Fruit fly (Drosophila melanogaster): Measurements from ENCODE around the gene Mob2.

Gene Mob2

dm6 chr3L:11487327-11487973, 74.6 kb downstream of the Mob2 start, which contains the start of gene chrb (continued):
- TF ChIP-seq CG9609 (GFP tag; optimal IDR thresholded peaks at IDR 0.05) (peak; percentile 33), wdn (GFP tag; IDR thresholded peaks at IDR 0.05) (0 out of 2 replicates have a peak, but pooled peaks have one; percentile 17), CG16813 (GFP tag; IDR thresholded peaks at IDR 0.05; ENCODE audit: partially characterized antibody) (peak; percentile 43; the same call in 1 of the 3 replicates), so (GFP tag; IDR thresholded peaks at IDR 0.05) (peak; percentile 81; the same call in 2 of the 3 replicates), Sox100B (GFP tag; optimal IDR thresholded peaks at IDR 0.05) (no peak), Gsc (GFP tag; IDR thresholded peaks at IDR 0.05) (no peak), fru (optimal IDR thresholded peaks at IDR 0.05) (no peak), z (GFP tag; IDR thresholded peaks at IDR 0.05) (peak; percentile 97), CG4820 (GFP tag; optimal IDR thresholded peaks at IDR 0.05) (no peak), CG12071 (GFP tag; optimal IDR thresholded peaks at IDR 0.05) (peak; percentile 65), CG1024 (GFP tag; IDR thresholded peaks at IDR 0.05) (0 out of 2 replicates have a peak, but pooled peaks have one; percentile 30), Xbp1 (GFP tag; optimal IDR thresholded peaks at IDR 0.05) (peak; percentile 15), Hr3 (GFP tag; optimal IDR thresholded peaks at IDR 0.05) (no peak), tup (GFP tag; optimal IDR thresholded peaks at IDR 0.05) (no peak), dpn (GFP tag; optimal IDR thresholded peaks at IDR 0.05) (peak; percentile 23 to 54), CG6813 (GFP tag; optimal IDR thresholded peaks at IDR 0.05) (peak; percentile 64), Rfx (GFP tag; IDR thresholded peaks at IDR 0.05) (peak; percentile 39; the same call in 1 of the 2 replicates), az2 (GFP tag; optimal IDR thresholded peaks at IDR 0.05) (peak; percentile 28), crc (GFP tag; optimal IDR thresholded peaks at IDR 0.05) (no peak), CG10147 (GFP tag; optimal IDR thresholded peaks at IDR 0.05) (peak; percentile 41), phol (tag; optimal IDR thresholded peaks at IDR 0.05) (no peak), Nf-YA (GFP tag; IDR thresholded peaks at IDR 0.05) (no peak), Dek (tag; optimal IDR thresholded peaks at IDR 0.05) (peak; percentile 22), CG34376 (GFP tag; optimal IDR thresholded peaks at IDR 0.05) (peak; percentile 84), Dip2 (GFP tag; IDR thresholded peaks at IDR 0.05) (no peak), run (tag; optimal IDR thresholded peaks at IDR 0.05) (peak; percentile 41), Dfd (GFP tag; optimal IDR thresholded peaks at IDR 0.05) (no peak), CG3163 (GFP tag; optimal IDR thresholded peaks at IDR 0.05) (peak; percentile 99), CG12744 (GFP tag; optimal IDR thresholded peaks at IDR 0.05) (no peak), fd64A (GFP tag; optimal IDR thresholded peaks at IDR 0.05) (peak; percentile 61), MBD-R2 (GFP tag; IDR thresholded peaks at IDR 0.05) (no peak), CG11504 (tag; optimal IDR thresholded peaks at IDR 0.05) (peak; percentile 60), CG8944 (GFP tag; optimal IDR thresholded peaks at IDR 0.05) (peak; percentile 29), Dip3 (GFP tag; optimal IDR thresholded peaks at IDR 0.05) (no peak), jing (GFP tag; optimal IDR thresholded peaks at IDR 0.05) (no peak), CG13296 (GFP tag; optimal IDR thresholded peaks at IDR 0.05) (peak; percentile 67), Mrtf (GFP tag; IDR thresholded peaks at IDR 0.05) (no peak), hkb (optimal IDR thresholded peaks at IDR 0.05) (no peak), hkb (GFP tag; IDR thresholded peaks at IDR 0.05) (peak; percentile 73), CG10565 (GFP tag; optimal IDR thresholded peaks at IDR 0.05) (no peak), CG2875 (GFP tag; optimal IDR thresholded peaks at IDR 0.05) (peak; percentile 62), sqz (GFP tag; optimal IDR thresholded peaks at IDR 0.05) (peak; percentile 93), onecut (GFP tag; IDR thresholded peaks at IDR 0.05) (peak; percentile 41; the same call in 1 of the 2 replicates), CG5953 (GFP tag; IDR thresholded peaks at IDR 0.05) (0 out of 2 replicates have a peak, but pooled peaks have one; percentile 23), Stat92E (GFP tag; optimal IDR thresholded peaks at IDR 0.05) (peak in 1 of 3 experiments; percentile 74), fd96Cb (tag; optimal IDR thresholded peaks at IDR 0.05) (no peak), Mes4 (GFP tag; optimal IDR thresholded peaks at IDR 0.05) (peak; percentile 50), HLHmδ (GFP tag; optimal IDR thresholded peaks at IDR 0.05) (no peak), ro (GFP tag; IDR thresholded peaks at IDR 0.05) (no peak), NC2α (GFP tag; optimal IDR thresholded peaks at IDR 0.05) (peak; percentile 77), CG12104 (GFP tag; optimal IDR thresholded peaks at IDR 0.05) (peak; percentile 25)

All from whole organism, embryonic.